Worm (Caenorhabditis elegans) whole organism, L1 larva: ENCODE data around the gene acox-3.

Experiments
- Y116A8C.19 ChIP-seq: sonication (generic microtip); optimal IDR thresholded peaks from 2 replicates; lab custom pipeline; 2016; ENCODE audit warnings: missing compliant biosample characterization, missing genetic modification characterization, borderline replicate concordance
- elt-2 ChIP-seq: sonication (generic microtip); optimal IDR thresholded peaks from 2 replicates; lab custom pipeline; 2016; ENCODE audit warnings: missing genetic modification characterization, mild to moderate bottlenecking, inconsistent platforms, missing compliant biosample characterization, missing genetic modification reagents
- elt-3 ChIP-seq, 6 experiments: fragments of 150-350 bp in 1 of 6; sonication (generic microtip); optimal IDR thresholded peaks; 2 replicates each; lab custom pipeline; 2017 to 2018; ENCODE audit warnings: missing biosample characterization in 6 of 6, missing genetic modification characterization in 6 of 6, inconsistent platforms in 1 of 6
- grh-1 ChIP-seq: fragments of 200-800 bp; sonication (Bioruptor generic); IDR thresholded peaks from 2 replicates; pipeline ENCODE4 v1.3.6; 2022; ENCODE audit warnings: missing genetic modification reagents, missing genetic modification characterization, missing compliant biosample characterization
- lir-3 ChIP-seq: sonication (generic microtip); optimal IDR thresholded peaks from 2 replicates; lab custom pipeline; 2016; ENCODE audit warnings: mild to moderate bottlenecking, missing genetic modification characterization, moderate library complexity, missing compliant biosample characterization; ENCODE audit not compliant: poor library complexity
- nhr-11 ChIP-seq: fragments of 150-350 bp; optimal IDR thresholded peaks from 2 replicates; lab custom pipeline; 2014; ENCODE audit warnings: missing biosample characterization, missing genetic modification characterization
- nhr-76 ChIP-seq: sonication (generic microtip); optimal IDR thresholded peaks from 2 replicates; lab custom pipeline; 2017; ENCODE audit warnings: missing biosample characterization, missing genetic modification characterization
- nhr-77 ChIP-seq: fragments of 150-350 bp; optimal IDR thresholded peaks from 2 replicates; lab custom pipeline; 2014; ENCODE audit warnings: missing biosample characterization, missing genetic modification characterization
- pqm-1 ChIP-seq: sonication (generic microtip); optimal IDR thresholded peaks from 3 replicates; lab custom pipeline; 2017; ENCODE audit warnings: missing biosample characterization, missing genetic modification characterization
- sox-4 ChIP-seq: sonication (generic microtip); optimal IDR thresholded peaks from 2 replicates; lab custom pipeline; 2016; ENCODE audit warnings: missing genetic modification characterization, missing compliant biosample characterization
- ztf-4 ChIP-seq: fragments of 150-350 bp; optimal IDR thresholded peaks from 2 replicates; lab custom pipeline; 2014; ENCODE audit warnings: missing biosample characterization, missing genetic modification characterization

- TF ChIP-seq pqm-1 (tag; lab: Kevin White, UChicago) (no peak), Y116A8C.19 (tag; lab: Kevin White, UChicago) (no peak), nhr-77 (tag; lab: Kevin White, UChicago) (no peak), nhr-76 (tag; lab: Kevin White, UChicago) (no peak), ztf-4 (tag; lab: Kevin White, UChicago) (no peak), lir-3 (no peak), grh-1 (GFP tag; lab: Robert Waterston, UW) (no peak), elt-2 (no peak), sox-4 (tag; lab: Kevin White, UChicago) (no peak), elt-3 (tag; optimal IDR thresholded peaks at IDR 0.05; lab: Kevin White, UChicago) (no peak), nhr-11 (tag; lab: Kevin White, UChicago) (no peak)
Measured at ce11 chrIV:6200249-6200648, 48.0 kb downstream of the acox-3 start.
